Fruit fly (Drosophila melanogaster): ENCODE measurements around the gene ATPsynCF6.

ATPsynCF6 gene

DNA sequence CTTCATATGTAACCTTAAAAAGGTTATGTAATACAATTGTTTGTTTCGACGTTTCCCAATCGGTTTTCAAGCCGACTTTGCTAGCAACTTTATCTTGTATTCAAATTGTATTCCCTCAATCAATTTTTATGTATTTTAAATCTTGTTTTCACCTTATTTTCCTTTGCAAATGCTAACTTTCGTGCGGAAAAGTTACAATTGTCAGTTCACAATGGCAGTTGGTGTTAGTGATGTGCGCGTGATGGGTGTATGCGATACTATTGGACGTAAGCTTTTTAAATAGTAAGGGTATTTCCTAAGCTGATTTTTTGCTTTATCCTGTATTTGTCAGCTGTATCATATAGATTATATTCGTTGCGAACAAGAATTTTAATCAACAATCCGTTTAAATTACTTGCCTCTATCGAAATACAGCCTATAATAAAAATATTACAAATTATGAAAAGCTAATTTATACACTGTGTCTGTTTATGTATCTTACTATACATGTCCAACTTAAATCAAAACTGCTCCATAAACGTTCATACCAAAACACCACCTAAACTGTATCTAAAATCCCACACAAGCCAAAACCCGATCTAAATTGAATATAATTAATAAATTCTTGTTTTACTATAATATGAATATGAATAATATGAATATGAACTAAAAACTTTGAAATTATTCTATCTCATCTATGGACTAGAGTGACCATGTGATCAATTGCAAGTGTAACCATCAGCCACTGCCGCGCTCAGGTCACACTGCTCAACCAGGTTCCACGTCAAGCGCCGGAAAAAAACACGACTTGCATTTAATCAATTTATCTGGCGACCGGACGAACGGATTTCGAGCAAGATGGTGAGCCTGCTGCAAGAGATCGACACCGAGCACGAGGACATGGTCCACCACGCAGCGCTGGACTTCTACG is at the start of gene ATPsynCF6, which contains the start of gene Sec13 (continued):
- TF ChIP-seq p53 (GFP tag; optimal IDR thresholded peaks at IDR 0.05) (no peak), CG18011 (GFP tag; optimal IDR thresholded peaks at IDR 0.05) (no peak), CG8388 (GFP tag; optimal IDR thresholded peaks at IDR 0.05) (peak; percentile 32), org-1 (GFP tag; optimal IDR thresholded peaks at IDR 0.05) (no peak), ci (GFP tag; IDR thresholded peaks at IDR 0.05) (peak; percentile 60), dimm (GFP tag; IDR thresholded peaks at IDR 0.05) (no peak), TFAM (GFP tag; optimal IDR thresholded peaks at IDR 0.05) (no peak), BEAF-32 (GFP tag; optimal IDR thresholded peaks at IDR 0.05) (peak; percentile 87), knrl (GFP tag; IDR thresholded peaks at IDR 0.05; ENCODE audit: partially characterized antibody) (peak; percentile 93), CG7745 (tag; optimal IDR thresholded peaks at IDR 0.05) (no peak), Opbp (GFP tag; IDR thresholded peaks at IDR 0.05; ENCODE audit: partially characterized antibody) (peak; percentile 95), fd3F (GFP tag; optimal IDR thresholded peaks at IDR 0.05) (no peak), pum (GFP tag; optimal IDR thresholded peaks at IDR 0.05) (peak; percentile 1), nerfin-2 (GFP tag; IDR thresholded peaks at IDR 0.05; ENCODE audit: partially characterized antibody) (peak; percentile 87), CHES-1-like (GFP tag; optimal IDR thresholded peaks at IDR 0.05) (no peak), CG14860 (GFP tag; IDR thresholded peaks at IDR 0.05; ENCODE audit: partially characterized antibody) (peak; percentile 87), zfh1 (GFP tag; IDR thresholded peaks at IDR 0.05) (peak; percentile 59; the same call in 2 of the 3 replicates), sens (GFP tag) (peak; percentile 92), Xrp1 (GFP tag; IDR thresholded peaks at IDR 0.05) (peak; percentile 64), wor (GFP tag; IDR thresholded peaks at IDR 0.05) (no peak), ap (GFP tag; IDR thresholded peaks at IDR 0.05) (peak; percentile 20; the same call in 1 of the 2 replicates), CG6654 (GFP tag; optimal IDR thresholded peaks at IDR 0.05) (no peak), CG4404 (GFP tag; IDR thresholded peaks at IDR 0.05) (0 out of 2 replicates have a peak, but pooled peaks have one; percentile 11), dysf (GFP tag; IDR thresholded peaks at IDR 0.05) (peak; percentile 69; the same call in 2 of the 3 replicates), so (GFP tag; IDR thresholded peaks at IDR 0.05) (no peak), crp (GFP tag; optimal IDR thresholded peaks at IDR 0.05) (no peak), CG11093 (GFP tag; IDR thresholded peaks at IDR 0.05) (no peak; the same call in 2 of the 3 replicates), bbx (GFP tag; IDR thresholded peaks at IDR 0.05; ENCODE audit: partially characterized antibody) (peak; percentile 97), Drgx (GFP tag; IDR thresholded peaks at IDR 0.05) (peak; percentile 42; the same call in 1 of the 2 replicates), CG8765 (GFP tag; IDR thresholded peaks at IDR 0.05) (0 out of 2 replicates have a peak, but pooled peaks have one; percentile 13), Neu2 (GFP tag; optimal IDR thresholded peaks at IDR 0.05; ENCODE audit: borderline replicate concordance) (no peak), Mes4 (GFP tag; optimal IDR thresholded peaks at IDR 0.05) (no peak), HLH54F (GFP tag; optimal IDR thresholded peaks at IDR 0.05) (no peak), gsb (GFP tag; IDR thresholded peaks at IDR 0.05) (no peak), CG3838 (GFP tag; optimal IDR thresholded peaks at IDR 0.05) (no peak), CG13424 (tag; optimal IDR thresholded peaks at IDR 0.05) (peak; percentile 59), cg (GFP tag; optimal IDR thresholded peaks at IDR 0.05) (no peak), pfk (GFP tag; optimal IDR thresholded peaks at IDR 0.05) (no peak), CG3407 (GFP tag; optimal IDR thresholded peaks at IDR 0.05) (no peak), CTCF (GFP tag; optimal IDR thresholded peaks at IDR 0.05) (peak; percentile 8), CG16779 (GFP tag; IDR thresholded peaks at IDR 0.05) (0 out of 2 replicates have a peak, but pooled peaks have one; percentile 10), Adf1 (GFP tag; IDR thresholded peaks at IDR 0.05) (no peak), CG31224 (GFP tag; IDR thresholded peaks at IDR 0.05) (peak; percentile 36; the same call in 1 of the 2 replicates), Meics (GFP tag; optimal IDR thresholded peaks at IDR 0.05) (peak; percentile 63), CG30431 (GFP tag; optimal IDR thresholded peaks at IDR 0.05) (peak; percentile 5), sim (GFP tag; IDR thresholded peaks at IDR 0.05) (0 out of 2 replicates have a peak, but pooled peaks have one; percentile 40), CG6175 (GFP tag; IDR thresholded peaks at IDR 0.05) (no peak), CG12104 (GFP tag; optimal IDR thresholded peaks at IDR 0.05) (peak; percentile 73), CG10321 (GFP tag; IDR thresholded peaks at IDR 0.05) (no peak)

All from whole organism, embryonic.